Worm (Caenorhabditis elegans) whole organism, midembryonic: Measurements from ENCODE around the gene srx-14.

ENCODE experiments used
- T22C8.4 ChIP-seq: fragments of 200-800 bp; sonication (Bioruptor generic); IDR thresholded peaks from 2 replicates; pipeline ENCODE4 v1.3.6; 2022; ENCODE audit warnings: missing genetic modification characterization, missing compliant biosample characterization
- cog-1 ChIP-seq: sonication (generic microtip); optimal IDR thresholded peaks from 2 replicates; lab custom pipeline; 2016; ENCODE audit warnings: missing genetic modification characterization, missing compliant biosample characterization
- flt-1 ChIP-seq: fragments of 200-800 bp; sonication (Bioruptor generic); IDR thresholded peaks from 2 replicates; pipeline ENCODE4 v1.3.6; 2022; ENCODE audit warnings: missing genetic modification characterization, missing compliant biosample characterization
- klf-2 ChIP-seq: fragments of 200-800 bp; sonication (Bioruptor generic); conservative IDR thresholded peaks from 2 replicates; pipeline ENCODE4 v1.3.6; 2022; ENCODE audit warnings: missing genetic modification reagents, missing genetic modification characterization, missing compliant biosample characterization
- med-1 ChIP-seq: sonication (generic microtip); optimal IDR thresholded peaks from 2 replicates; lab custom pipeline; 2017; ENCODE audit warnings: missing genetic modification characterization, mild to moderate bottlenecking, missing compliant biosample characterization, antibody characterized with exemption, missing genetic modification reagents; ENCODE audit not compliant: insufficient read depth
- ref-1 ChIP-seq: fragments of 200-800 bp; sonication (Bioruptor generic); conservative IDR thresholded peaks from 2 replicates; pipeline ENCODE4 v1.3.6; 2022; ENCODE audit warnings: missing genetic modification reagents, missing genetic modification characterization, missing compliant biosample characterization
- tab-1 ChIP-seq: fragments of 200-800 bp; sonication (Bioruptor generic); IDR thresholded peaks from 2 replicates; pipeline ENCODE4 v1.3.6; 2022; ENCODE audit warnings: missing genetic modification characterization, missing compliant biosample characterization
- ztf-23 ChIP-seq: fragments of 200-800 bp; sonication (Bioruptor generic); IDR thresholded peaks from 2 replicates; pipeline ENCODE4 v1.3.6; 2022; ENCODE audit warnings: missing genetic modification reagents, missing genetic modification characterization, missing compliant biosample characterization
- ztf-29 ChIP-seq: fragments of 200-800 bp; sonication (Bioruptor generic); IDR thresholded peaks from 2 replicates; pipeline ENCODE4 v1.3.6; 2022; ENCODE audit warnings: missing genetic modification reagents, missing genetic modification characterization, missing compliant biosample characterization

Gene srx-14

ce11 chrIV:1113638-1114037 is at the start of gene srx-14:
TSS of gene srx-14 (minus strand) at chrIV:1113738.
- no peak for TF ChIP-seq ztf-29 (GFP tag; lab: Robert Waterston, UW)
- TF ChIP-seq flt-1 = no peak
- no peak for TF ChIP-seq T22C8.4 (GFP tag; lab: Robert Waterston, UW)
- TF ChIP-seq tab-1 (GFP tag; lab: Robert Waterston, UW) = no peak
- TF ChIP-seq ztf-23 = no peak
- TF ChIP-seq cog-1 = no peak
- no peak for TF ChIP-seq ref-1 (GFP tag; lab: Robert Waterston, UW)
- no peak for TF ChIP-seq klf-2
- no peak for TF ChIP-seq med-1 (GFP tag; lab: Kevin White, UChicago)

DNA sequence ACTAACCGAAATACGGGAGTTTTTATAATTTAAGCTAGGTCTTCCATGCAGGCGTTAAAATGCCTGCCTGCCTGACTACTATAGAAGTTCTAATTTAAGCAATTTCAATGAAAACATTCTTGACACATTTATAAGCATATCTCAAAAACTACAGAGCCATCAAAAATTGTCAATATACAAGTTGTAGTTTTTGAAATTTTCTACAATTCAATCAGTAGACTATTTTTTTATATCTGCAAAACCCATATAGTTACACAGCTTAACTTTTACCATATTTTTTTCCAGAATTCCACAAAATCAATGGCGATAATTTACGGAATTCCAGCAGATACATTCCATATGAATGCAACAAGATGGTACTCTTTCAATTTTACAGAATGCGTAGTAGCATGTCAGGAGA is 49.6 kb upstream of the srx-14 start, which contains the start of gene C50A2.7:
Gene C50A2.7, plus strand, starts transcription at position 301 of the 400 bp plus-strand sequence.
- TF ChIP-seq med-1 (GFP tag; lab: Kevin White, UChicago) = no peak
- no peak for TF ChIP-seq cog-1
- no peak for TF ChIP-seq tab-1 (GFP tag; lab: Robert Waterston, UW)
- no peak for TF ChIP-seq ref-1 (GFP tag; lab: Robert Waterston, UW)
- no peak for TF ChIP-seq ztf-29 (GFP tag; lab: Robert Waterston, UW)
- TF ChIP-seq klf-2 = no peak
- no peak for TF ChIP-seq T22C8.4 (GFP tag; lab: Robert Waterston, UW)
- no peak for TF ChIP-seq flt-1
- no peak for TF ChIP-seq ztf-23

DNA sequence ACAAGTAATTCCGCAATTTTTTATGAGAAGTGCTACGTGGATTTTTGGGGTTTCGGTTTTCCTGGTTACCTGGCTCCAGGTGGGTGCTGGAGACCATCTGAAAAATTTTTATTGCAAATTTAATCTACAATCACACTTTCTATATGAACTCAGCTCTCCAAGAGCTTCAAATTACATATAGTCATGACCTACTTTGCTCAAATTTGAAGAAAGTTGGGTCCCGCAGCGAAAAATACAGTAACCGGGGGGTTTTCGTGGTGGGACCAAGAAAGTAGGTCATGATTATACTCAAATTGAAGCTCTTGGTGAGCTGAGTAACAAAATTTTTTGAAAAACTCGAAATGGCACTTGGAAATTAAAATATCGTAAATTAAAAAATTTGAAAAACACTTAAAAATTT is 46.8 kb upstream of the srx-14 start, which contains the start of gene ets-8:
Gene ets-8, minus strand, starts transcription at position 101 of the 400 bp plus-strand sequence.
- TF ChIP-seq flt-1 (no peak), tab-1 (GFP tag; lab: Robert Waterston, UW) (no peak), T22C8.4 (GFP tag; lab: Robert Waterston, UW) (no peak), ref-1 (GFP tag; lab: Robert Waterston, UW) (no peak)

ce11 chrIV:1157928-1158327 is 44.4 kb upstream of the srx-14 start, which contains the start of gene C50A2.3:
TSS of gene C50A2.3 (minus strand) at chrIV:1158028.
- no peak for TF ChIP-seq cog-1
- no peak for TF ChIP-seq tab-1 (GFP tag; lab: Robert Waterston, UW)
- TF ChIP-seq med-1 (GFP tag; lab: Kevin White, UChicago) = no peak
- no peak for TF ChIP-seq ztf-23
- TF ChIP-seq ztf-29 (GFP tag; lab: Robert Waterston, UW) = no peak

- TF ChIP-seq T22C8.4 (GFP tag; lab: Robert Waterston, UW) (no peak), tab-1 (GFP tag; lab: Robert Waterston, UW) (no peak), klf-2 (no peak), flt-1 (no peak), ztf-29 (GFP tag; lab: Robert Waterston, UW) (no peak), ztf-23 (no peak), med-1 (GFP tag; lab: Kevin White, UChicago) (no peak), ref-1 (GFP tag; lab: Robert Waterston, UW) (no peak), cog-1 (no peak)
Observed at ce11 chrIV:1155206-1155605, 41.7 kb upstream of the srx-14 start.

ce11 chrIV:1148425-1149151 is 35.0 kb upstream of the srx-14 start:
- no peak for TF ChIP-seq cog-1

DNA sequence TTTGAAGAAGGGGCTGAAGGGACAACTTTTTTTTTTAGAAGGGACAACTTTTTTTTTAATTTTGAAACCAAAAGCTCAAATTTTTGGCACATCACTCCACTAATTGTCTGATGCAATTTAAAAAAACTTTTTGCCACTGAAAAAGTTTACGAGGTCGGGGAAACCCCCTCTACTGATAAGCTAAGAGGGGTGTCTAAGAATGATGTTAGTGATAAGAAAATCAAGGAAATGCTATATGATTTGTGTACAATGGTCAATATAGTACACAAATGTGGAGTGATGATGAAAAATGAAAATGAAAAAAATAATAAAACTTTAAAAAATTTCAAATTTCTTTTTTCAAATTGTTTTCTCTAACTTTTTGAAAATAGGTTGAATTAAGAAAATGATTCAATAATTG is 34.1 kb upstream of the srx-14 start:
- no peak for TF ChIP-seq ztf-29 (GFP tag; lab: Robert Waterston, UW)
- TF ChIP-seq ref-1 (GFP tag; lab: Robert Waterston, UW) = no peak
- no peak for TF ChIP-seq med-1 (GFP tag; lab: Kevin White, UChicago)
- no peak for TF ChIP-seq ztf-23
- TF ChIP-seq tab-1 (GFP tag; lab: Robert Waterston, UW) = no peak
- no peak for TF ChIP-seq klf-2
- TF ChIP-seq T22C8.4 (GFP tag; lab: Robert Waterston, UW) = no peak
- no peak for TF ChIP-seq flt-1
- TF ChIP-seq cog-1 = no peak

DNA sequence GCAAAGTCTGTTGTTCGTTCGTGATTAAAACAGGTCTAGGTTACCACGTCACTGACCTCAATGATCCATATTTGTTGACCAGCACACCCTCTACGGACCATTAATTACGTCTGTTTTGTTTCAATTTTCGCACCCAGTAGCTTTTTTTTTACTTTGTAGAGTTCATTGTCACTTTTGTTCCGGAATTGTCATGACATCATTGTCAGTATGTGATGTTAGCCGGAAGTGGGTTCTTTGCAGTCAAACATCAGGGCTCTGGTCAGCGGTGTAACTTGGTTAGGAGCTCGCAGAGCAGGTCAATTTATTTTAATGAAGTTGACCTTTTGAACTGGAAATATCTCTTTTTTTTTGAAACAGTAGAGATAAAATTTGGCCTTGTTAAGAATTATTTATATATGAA is 23.1 kb upstream of the srx-14 start, which contains the start of gene C44B12.6:
Gene C44B12.6, minus strand, starts transcription at position 101 of the 400 bp plus-strand sequence.
- no peak for TF ChIP-seq T22C8.4 (GFP tag; lab: Robert Waterston, UW)
- TF ChIP-seq klf-2 = no peak
- TF ChIP-seq ref-1 (GFP tag; lab: Robert Waterston, UW) = no peak
- TF ChIP-seq flt-1 = no peak
- TF ChIP-seq ztf-29 (GFP tag; lab: Robert Waterston, UW) = no peak
- TF ChIP-seq tab-1 (GFP tag; lab: Robert Waterston, UW) = no peak
- no peak for TF ChIP-seq ztf-23
- no peak for TF ChIP-seq med-1 (GFP tag; lab: Kevin White, UChicago)
- no peak for TF ChIP-seq cog-1

ce11 chrIV:1127852-1128251 is 14.3 kb upstream of the srx-14 start:
- no peak for TF ChIP-seq flt-1
- no peak for TF ChIP-seq cog-1
- no peak for TF ChIP-seq klf-2
- TF ChIP-seq ztf-29 (GFP tag; lab: Robert Waterston, UW) = no peak
- TF ChIP-seq ref-1 (GFP tag; lab: Robert Waterston, UW) = no peak
- TF ChIP-seq ztf-23 = no peak
- TF ChIP-seq med-1 (GFP tag; lab: Kevin White, UChicago) = no peak
- no peak for TF ChIP-seq T22C8.4 (GFP tag; lab: Robert Waterston, UW)
- TF ChIP-seq tab-1 (GFP tag; lab: Robert Waterston, UW) = no peak

- TF ChIP-seq med-1 (GFP tag; lab: Kevin White, UChicago) = no peak
- no peak for TF ChIP-seq ztf-29 (GFP tag; lab: Robert Waterston, UW)
- no peak for TF ChIP-seq T22C8.4 (GFP tag; lab: Robert Waterston, UW)
- no peak for TF ChIP-seq ztf-23
- TF ChIP-seq flt-1 = no peak
- TF ChIP-seq klf-2 = no peak
- no peak for TF ChIP-seq ref-1 (GFP tag; lab: Robert Waterston, UW)
Observed at ce11 chrIV:1126490-1126889, 13.0 kb upstream of the srx-14 start, which contains the start of gene perm-2. TSS of gene perm-2 (plus strand) at chrIV:1126790.
